Fruit fly (Drosophila melanogaster) whole organism, embryonic: ENCODE data around the gene CG34125.

Experiments
- Awh ChIP-seq: fragments of 200-800 bp; sonication (Bioruptor generic); IDR thresholded peaks from 2 replicates; pipeline ENCODE4, ENCODE4 v1.3.6; 2022; ENCODE audit warnings: missing biosample characterization, missing genetic modification characterization
- CG10543 ChIP-seq: fragments of 200-800 bp; sonication (Bioruptor generic); optimal IDR thresholded peaks from 3 replicates; lab custom pipeline; 2017; ENCODE audit warnings: missing biosample characterization, mild to moderate bottlenecking, missing genetic modification characterization, moderate library complexity
- CG12391 ChIP-seq: fragments of 200-800 bp; sonication (Bioruptor generic); optimal IDR thresholded peaks from 3 replicates; lab custom pipeline; 2018; ENCODE audit warnings: missing biosample characterization, mild to moderate bottlenecking, missing genetic modification characterization, moderate library complexity
- CG13894 ChIP-seq: fragments of 200-800 bp; sonication (Bioruptor generic); optimal IDR thresholded peaks from 3 replicates; lab custom pipeline; 2018; ENCODE audit warnings: missing biosample characterization, mild to moderate bottlenecking, missing genetic modification characterization, moderate library complexity
- CG14710 ChIP-seq: fragments of 200-800 bp; sonication (Bioruptor generic); optimal IDR thresholded peaks from 3 replicates; lab custom pipeline; 2019; ENCODE audit warnings: missing biosample characterization, mild to moderate bottlenecking, missing genetic modification characterization, moderate library complexity
- CG15269 ChIP-seq: fragments of 200-800 bp; sonication (Bioruptor generic); optimal IDR thresholded peaks from 2 replicates; lab custom pipeline; 2018; ENCODE audit warnings: missing biosample characterization, mild to moderate bottlenecking, missing genetic modification characterization, moderate library complexity
- CG15601 ChIP-seq: fragments of 200-800 bp; sonication (Bioruptor generic); optimal IDR thresholded peaks from 3 replicates; lab custom pipeline; 2019; ENCODE audit warnings: missing biosample characterization, mild to moderate bottlenecking, missing genetic modification characterization, moderate library complexity
- CG1602 ChIP-seq: fragments of 200-800 bp; sonication (Bioruptor generic); optimal IDR thresholded peaks from 3 replicates; lab custom pipeline; 2016; ENCODE audit warnings: missing biosample characterization, missing genetic modification characterization
- CG18476 ChIP-seq: fragments of 200-800 bp; sonication (Bioruptor generic); optimal IDR thresholded peaks from 2 replicates; lab custom pipeline; 2016; ENCODE audit warnings: missing biosample characterization, mild to moderate bottlenecking, missing genetic modification characterization
- CG18599 ChIP-seq: fragments of 200-800 bp; sonication (Bioruptor generic); optimal IDR thresholded peaks from 3 replicates; lab custom pipeline; 2017; ENCODE audit warnings: missing biosample characterization, missing genetic modification characterization, mild to moderate bottlenecking, moderate library complexity, missing genetic modification reagents
- CG31224 ChIP-seq: fragments of 200-800 bp; sonication (Bioruptor generic); IDR thresholded peaks from 2 replicates; pipeline ENCODE4 v1.3.6; 2022; ENCODE audit warnings: missing biosample characterization, missing genetic modification characterization
- CG7372 ChIP-seq: fragments of 200-800 bp; sonication (Bioruptor generic); IDR thresholded peaks from 2 replicates; pipeline ENCODE4 v1.3.6; 2022; ENCODE audit warnings: missing biosample characterization, missing genetic modification characterization
- CG9797 ChIP-seq: fragments of 200-800 bp; sonication (Bioruptor generic); optimal IDR thresholded peaks from 3 replicates; lab custom pipeline; 2018; ENCODE audit warnings: missing biosample characterization, mild to moderate bottlenecking, missing genetic modification characterization
- CG9932 ChIP-seq: fragments of 200-800 bp; sonication (Bioruptor generic); IDR thresholded peaks from 2 replicates; pipeline ENCODE4 v1.3.6; 2022; ENCODE audit warnings: missing biosample characterization, missing genetic modification characterization
- CrebB ChIP-seq: fragments of 200-800 bp; sonication (Bioruptor generic); optimal IDR thresholded peaks from 3 replicates; lab custom pipeline; 2018; ENCODE audit warnings: missing biosample characterization, mild to moderate bottlenecking, missing genetic modification characterization
- D19A ChIP-seq: fragments of 200-800 bp; optimal IDR thresholded peaks from 3 replicates; lab custom pipeline; 2019; ENCODE audit warnings: missing biosample characterization, mild to moderate bottlenecking, missing genetic modification characterization, moderate library complexity
- Deaf1 ChIP-seq: fragments of 200-800 bp; optimal IDR thresholded peaks from 3 replicates; lab custom pipeline; 2019; ENCODE audit warnings: missing biosample characterization, mild to moderate bottlenecking, missing genetic modification characterization, moderate library complexity
- Dip3 ChIP-seq: fragments of 200-800 bp; sonication (Bioruptor generic); optimal IDR thresholded peaks from 3 replicates; lab custom pipeline; 2016; ENCODE audit warnings: missing biosample characterization, missing genetic modification characterization
- Ets65A ChIP-seq: fragments of 200-800 bp; sonication (Bioruptor generic); peaks from one replicate; lab custom pipeline; 2016; ENCODE audit warnings: missing biosample characterization, missing genetic modification characterization
- GATAe ChIP-seq: fragments of 200-800 bp; sonication (Bioruptor generic); conservative IDR thresholded peaks from 2 replicates; pipeline ENCODE4 v1.3.6; 2022; ENCODE audit warnings: missing biosample characterization, missing genetic modification characterization
- HHEX ChIP-seq: fragments of 200-800 bp; sonication (Bioruptor generic); optimal IDR thresholded peaks from 3 replicates; lab custom pipeline; 2017; ENCODE audit warnings: missing biosample characterization, mild to moderate bottlenecking, missing genetic modification characterization, missing genetic modification reagents
- Lhr ChIP-seq: fragments of 200-800 bp; sonication (Bioruptor generic); optimal IDR thresholded peaks from 3 replicates; lab custom pipeline; 2017; ENCODE audit warnings: mild to moderate bottlenecking, missing biosample characterization, missing genetic modification reagents, missing genetic modification characterization
- Nf-YA ChIP-seq: fragments of 200-800 bp; sonication (Bioruptor generic); IDR thresholded peaks from 2 replicates; pipeline ENCODE4 v1.3.6; 2022; ENCODE audit warnings: missing biosample characterization, missing genetic modification characterization
- Tbp ChIP-seq: fragments of >200 bp; optimal IDR thresholded peaks from 2 replicates; lab custom pipeline; 2018; ENCODE audit warnings: missing biosample characterization, missing genetic modification characterization
- Trl ChIP-seq, 3 experiments: fragments of >200 bp in 2 of 3; fragments of 200-800 bp in 1 of 3; sonication (Bioruptor generic) in 1 of 3; optimal IDR thresholded peaks; 2 replicates in 1 of 3; 3 replicates in 2 of 3; lab custom pipeline; 2016 to 2017; ENCODE audit warnings: missing biosample characterization in 1 of 3, missing genetic modification characterization in 1 of 3
- Usf ChIP-seq: fragments of 200-800 bp; sonication (Bioruptor generic); optimal IDR thresholded peaks from 2 replicates; lab custom pipeline; 2017; ENCODE audit warnings: missing genotype, missing biosample characterization, missing genetic modification characterization
- abd-A ChIP-seq: fragments of 200-800 bp; sonication (Bioruptor generic); optimal IDR thresholded peaks from 3 replicates; lab custom pipeline; 2019; ENCODE audit warnings: missing biosample characterization, mild to moderate bottlenecking, missing genetic modification characterization, moderate library complexity
- br ChIP-seq: fragments of >200 bp; optimal IDR thresholded peaks from 2 replicates; lab custom pipeline; 2017
- chn ChIP-seq: fragments of 200-800 bp; sonication (Bioruptor generic); optimal IDR thresholded peaks from 2 replicates; lab custom pipeline; 2016; ENCODE audit warnings: missing biosample characterization, missing genetic modification characterization
- dan ChIP-seq: fragments of 200-800 bp; sonication (Bioruptor generic); IDR thresholded peaks from 2 replicates; pipeline ENCODE4 v1.3.6; 2022; ENCODE audit warnings: missing biosample characterization, missing genetic modification characterization
- eve ChIP-seq, 2 experiments: fragments of >200 bp; optimal IDR thresholded peaks; 2 replicates each; lab custom pipeline; 2017; ENCODE audit warnings: missing biosample characterization in 2 of 2, missing genetic modification characterization in 2 of 2
- exex ChIP-seq: fragments of 200-800 bp; sonication (Bioruptor generic); optimal IDR thresholded peaks from 4 replicates; lab custom pipeline; 2018; ENCODE audit warnings: missing biosample characterization, mild to moderate bottlenecking, missing genetic modification characterization, moderate library complexity
- gcm ChIP-seq: fragments of 200-800 bp; sonication (Bioruptor generic); optimal IDR thresholded peaks from 2 replicates; lab custom pipeline; 2019; ENCODE audit warnings: missing biosample characterization, mild to moderate bottlenecking, missing genetic modification characterization, moderate library complexity
- hb ChIP-seq: fragments of 200-800 bp; sonication (Bioruptor generic); IDR thresholded peaks from 3 replicates; pipeline ENCODE4 v1.3.6; 2022; ENCODE audit warnings: missing biosample characterization, missing genetic modification characterization; ENCODE audit not compliant: partially characterized antibody
- luna ChIP-seq: fragments of 200-800 bp; sonication (Bioruptor generic); optimal IDR thresholded peaks from 2 replicates; lab custom pipeline; 2016; ENCODE audit warnings: missing biosample characterization, missing genetic modification characterization
- mirr ChIP-seq: fragments of 200-800 bp; sonication (Bioruptor generic); optimal IDR thresholded peaks from 3 replicates; lab custom pipeline; 2018; ENCODE audit warnings: missing biosample characterization, mild to moderate bottlenecking, missing genetic modification characterization
- pho ChIP-seq: fragments of 200-800 bp; sonication (Bioruptor generic); optimal IDR thresholded peaks from 2 replicates; lab custom pipeline; 2016; ENCODE audit warnings: missing biosample characterization, missing genetic modification characterization
- prd ChIP-seq, 3 experiments: fragments of >200 bp in 2 of 3; fragments of 200-800 bp in 1 of 3; sonication (Bioruptor generic) in 1 of 3; optimal IDR thresholded peaks in 2 of 3; IDR thresholded peaks in 1 of 3; 2 replicates in 2 of 3; 3 replicates in 1 of 3; pipeline versions ENCODE4 v1.3.6 to Lab custom; 2017 to 2022; ENCODE audit warnings: missing biosample characterization in 1 of 3, missing genetic modification characterization in 1 of 3
- pros ChIP-seq: fragments of 200-800 bp; sonication (Bioruptor generic); optimal IDR thresholded peaks from 3 replicates; lab custom pipeline; 2019; ENCODE audit warnings: missing biosample characterization, mild to moderate bottlenecking, missing genetic modification characterization, moderate library complexity
- psq ChIP-seq: fragments of 200-800 bp; sonication (Bioruptor generic); optimal IDR thresholded peaks from 2 replicates; lab custom pipeline; 2017; ENCODE audit warnings: missing biosample characterization, missing genetic modification characterization
- ranshi ChIP-seq: fragments of 200-800 bp; sonication (Bioruptor generic); IDR thresholded peaks from 2 replicates; pipeline ENCODE4 v1.3.6; 2022; ENCODE audit warnings: missing biosample characterization, missing genetic modification characterization
- salm ChIP-seq: fragments of 200-800 bp; sonication (Bioruptor generic); optimal IDR thresholded peaks from 2 replicates; lab custom pipeline; 2018; ENCODE audit warnings: missing biosample characterization, mild to moderate bottlenecking, missing genetic modification characterization
- sd ChIP-seq: fragments of 200-800 bp; sonication (Bioruptor generic); optimal IDR thresholded peaks from 3 replicates; lab custom pipeline; 2018; ENCODE audit warnings: missing biosample characterization, mild to moderate bottlenecking, missing genetic modification characterization, moderate library complexity
- seq ChIP-seq: fragments of 200-800 bp; sonication (Bioruptor generic); IDR thresholded peaks from 2 replicates; pipeline ENCODE4 v1.3.6; 2022; ENCODE audit warnings: missing biosample characterization, missing genetic modification characterization
- sug ChIP-seq: fragments of 200-800 bp; optimal IDR thresholded peaks from 2 replicates; lab custom pipeline; 2019; ENCODE audit warnings: missing biosample characterization, mild to moderate bottlenecking, missing genetic modification characterization, moderate library complexity
- tll ChIP-seq, 2 experiments: fragments of 200-800 bp in 1 of 2; fragments of >200 bp in 1 of 2; sonication (Bioruptor generic) in 1 of 2; optimal IDR thresholded peaks; 2 replicates each; lab custom pipeline; 2017 to 2019; ENCODE audit warnings: missing biosample characterization in 2 of 2, missing genetic modification characterization in 2 of 2, mild to moderate bottlenecking in 1 of 2, moderate library complexity in 1 of 2
- toy ChIP-seq: fragments of 200-800 bp; sonication (Bioruptor generic); IDR thresholded peaks from 2 replicates; pipeline ENCODE4 v1.3.6; 2022; ENCODE audit warnings: missing biosample characterization, missing genetic modification characterization
- zfh2 ChIP-seq: fragments of 200-800 bp; sonication (Bioruptor generic); optimal IDR thresholded peaks from 2 replicates; lab custom pipeline; 2016; ENCODE audit warnings: missing biosample characterization, missing genetic modification characterization

Gene CG34125

dm6 chr2L:4998260-4998560 lies 32.7 kb downstream of the CG34125 start (continued):
- no peak for TF ChIP-seq luna (GFP tag; lab: Kevin White, UChicago)
- no peak for TF ChIP-seq tll (GFP tag; optimal IDR thresholded peaks at IDR 0.05; lab: Kevin White, UChicago)
- peak; percentile 80 for TF ChIP-seq Ets65A
- no peak for TF ChIP-seq Deaf1 (tag; lab: Kevin White, UChicago)
- TF ChIP-seq ranshi (GFP tag; lab: Robert Waterston, UW): no peak
- TF ChIP-seq CG9797: no peak
- TF ChIP-seq CG15601 (tag; lab: Kevin White, UChicago): no peak
- no peak for TF ChIP-seq mirr (GFP tag; lab: Kevin White, UChicago)

dm6 chr2L:4998571-4999191 lies 33.2 kb downstream of the CG34125 start:
- TF ChIP-seq CG1602 (GFP tag; lab: Kevin White, UChicago) (no peak), Nf-YA (GFP tag; lab: Robert Waterston, UW) (no peak), Tbp (GFP tag; lab: Kevin White, UChicago) (no peak), D19A (tag; lab: Kevin White, UChicago) (peak; percentile 86), abd-A (tag; lab: Kevin White, UChicago) (no peak), CG10543 (GFP tag; lab: Kevin White, UChicago) (no peak), CG18476 (GFP tag; lab: Kevin White, UChicago) (no peak), hb (GFP tag; lab: Robert Waterston, UW) (no peak), toy (GFP tag; lab: Robert Waterston, UW) (no peak), exex (tag; lab: Kevin White, UChicago) (peak; percentile 95), HHEX (GFP tag; lab: Kevin White, UChicago) (no peak), Dip3 (no peak), pho (GFP tag; lab: Kevin White, UChicago) (no peak), CG18599 (GFP tag; lab: Kevin White, UChicago) (no peak), mirr (GFP tag; lab: Kevin White, UChicago) (peak; percentile 47), sug (tag; lab: Kevin White, UChicago) (peak; percentile 40), CrebB (tag; lab: Kevin White, UChicago) (no peak), seq (GFP tag; lab: Robert Waterston, UW) (no peak), CG9932 (GFP tag; lab: Robert Waterston, UW) (no peak), br (no peak), salm (tag; lab: Kevin White, UChicago) (no peak), Usf (no peak), GATAe (GFP tag; lab: Robert Waterston, UW) (0 out of 2 replicates have a peak, but pooled peaks have one; percentile 29), CG15269 (tag; lab: Kevin White, UChicago) (no peak), dan (no peak), psq (GFP tag; lab: Kevin White, UChicago) (no peak), gcm (GFP tag; lab: Kevin White, UChicago) (peak; percentile 46), CG7372 (no peak), chn (no peak), prd (optimal IDR thresholded peaks at IDR 0.05; lab: Kevin White, UChicago) (no peak), prd (GFP tag; IDR thresholded peaks at IDR 0.05; lab: Robert Waterston, UW) (no peak), sd (tag; lab: Kevin White, UChicago) (peak; percentile 63), CG14710 (tag; lab: Kevin White, UChicago) (no peak), Trl (optimal IDR thresholded peaks at IDR 0.05; lab: Kevin White, UChicago) (peak; percentile 23 to 55), Trl (GFP tag; optimal IDR thresholded peaks at IDR 0.05; lab: Kevin White, UChicago) (no peak), CG12391 (tag; lab: Kevin White, UChicago) (no peak), CG13894 (tag; lab: Kevin White, UChicago) (no peak), Lhr (GFP tag; lab: Kevin White, UChicago) (no peak), Awh (GFP tag; lab: Robert Waterston, UW) (no peak), CG31224 (GFP tag; lab: Robert Waterston, UW) (no peak), zfh2 (GFP tag; lab: Kevin White, UChicago) (no peak), pros (GFP tag; lab: Kevin White, UChicago) (peak; percentile 51), eve (GFP tag; optimal IDR thresholded peaks at IDR 0.05; lab: Kevin White, UChicago) (peak in 1 of 2 experiments; percentile 37)
- TF ChIP-seq, all 482 proteins: peak for 10
